Fruit fly (Drosophila melanogaster): ENCODE results near the gene Npc2a.

DNA sequence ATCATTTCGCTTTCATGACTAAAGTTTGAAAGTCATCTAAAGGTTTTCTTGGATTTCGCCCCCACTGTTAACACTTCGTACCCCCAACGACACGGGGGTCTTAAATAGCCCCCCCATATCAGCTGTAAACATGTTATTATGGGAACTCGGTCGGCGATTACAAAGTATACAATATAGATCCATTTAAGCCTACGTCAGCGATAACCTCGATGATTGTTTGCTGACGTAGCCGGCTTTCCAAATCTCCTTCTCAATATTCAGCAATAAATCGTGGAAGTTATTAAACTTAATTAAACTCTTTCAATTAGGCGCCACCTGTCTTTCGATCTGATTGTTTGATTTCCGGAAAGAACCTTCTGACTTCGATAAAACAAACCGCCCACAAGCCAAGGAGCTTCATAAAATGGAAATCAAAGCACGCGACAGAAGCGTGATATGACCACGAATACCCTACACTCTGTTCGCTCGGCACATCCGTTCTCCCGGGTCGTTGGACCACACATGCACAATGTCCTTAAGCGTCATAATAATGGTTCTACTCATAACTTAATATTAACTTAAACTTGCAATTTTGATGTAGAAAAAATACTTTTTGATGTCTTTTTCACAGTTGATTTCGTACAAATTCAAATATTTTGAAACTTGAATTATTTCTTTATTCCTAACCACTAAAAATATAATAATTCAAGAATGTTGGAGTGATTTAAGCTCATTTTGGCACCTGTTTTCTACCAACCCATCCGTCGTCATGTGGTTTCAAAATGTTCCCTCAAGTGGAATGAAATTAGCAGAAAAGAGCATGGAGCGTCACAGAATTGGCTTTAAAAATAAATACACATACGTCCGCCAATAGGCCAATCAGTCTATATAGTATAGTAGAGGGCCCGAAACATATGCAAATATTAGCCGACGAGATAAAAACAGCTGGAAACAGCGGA, 1.5 kb upstream of the Npc2a start:
- TF ChIP-seq CG12605 (GFP tag; IDR thresholded peaks at IDR 0.05) (no peak), CG8301 (tag; optimal IDR thresholded peaks at IDR 0.05) (peak; percentile 43), Pif1B (GFP tag; optimal IDR thresholded peaks at IDR 0.05) (no peak), CG34367 (tag; optimal IDR thresholded peaks at IDR 0.05) (peak; percentile 8), Snoo (tag; optimal IDR thresholded peaks at IDR 0.05) (peak; percentile 49), gl (tag; optimal IDR thresholded peaks at IDR 0.05) (no peak), CG15710 (tag; optimal IDR thresholded peaks at IDR 0.05) (peak; percentile 40), EcR (GFP tag; optimal IDR thresholded peaks at IDR 0.05) (no peak), CG4496 (GFP tag; IDR thresholded peaks at IDR 0.05) (peak; percentile 70; the same call in 2 of the 3 replicates), CG8159 (tag; optimal IDR thresholded peaks at IDR 0.05) (peak; percentile 63)
